Worm (Caenorhabditis elegans) whole organism, young adult: ENCODE results near the gene pak-2.

Experiments used
- C06A6.2 ChIP-seq: fragments of 200-800 bp; sonication (Bioruptor generic); conservative IDR thresholded peaks from 2 replicates; pipeline ENCODE4 v1.3.6; 2022; ENCODE audit warnings: missing genetic modification characterization, missing compliant biosample characterization
- F55B11.4 ChIP-seq: sonication (generic microtip); optimal IDR thresholded peaks from 2 replicates; lab custom pipeline; 2016; ENCODE audit warnings: missing compliant biosample characterization, missing genetic modification characterization, borderline replicate concordance; ENCODE audit not compliant: insufficient read depth
- Y53G8AR.9 ChIP-seq: fragments of 200-800 bp; sonication (Bioruptor generic); conservative IDR thresholded peaks from 2 replicates; pipeline ENCODE4 v1.3.6; 2022; ENCODE audit warnings: missing genetic modification reagents, missing genetic modification characterization, missing compliant biosample characterization
- Y56A3A.18 ChIP-seq: fragments of 200-800 bp; sonication (Bioruptor generic); IDR thresholded peaks from 2 replicates; pipeline ENCODE4 v1.3.6; 2022; ENCODE audit warnings: missing genetic modification reagents, missing genetic modification characterization, missing compliant biosample characterization
- ZK185.1 ChIP-seq: sonication (generic microtip); optimal IDR thresholded peaks from 2 replicates; lab custom pipeline; 2016; ENCODE audit warnings: mild to moderate bottlenecking, missing genetic modification characterization, missing compliant biosample characterization; ENCODE audit not compliant: poor library complexity, severe bottlenecking
- akir-1 ChIP-seq: fragments of 200-800 bp; sonication (Bioruptor generic); optimal IDR thresholded peaks from 2 replicates; lab custom pipeline; 2018; ENCODE audit warnings: mild to moderate bottlenecking, missing genetic modification characterization, moderate library complexity, missing compliant biosample characterization
- aptf-2 ChIP-seq: fragments of 200-800 bp; sonication (Bioruptor generic); conservative IDR thresholded peaks from 2 replicates; pipeline ENCODE4 v1.3.6; 2022; ENCODE audit warnings: missing genetic modification reagents, missing genetic modification characterization, missing compliant biosample characterization
- athp-1 ChIP-seq: sonication (generic microtip); optimal IDR thresholded peaks from 2 replicates; lab custom pipeline; 2017; ENCODE audit warnings: mild to moderate bottlenecking, missing genetic modification characterization, missing compliant biosample characterization
- attf-3 ChIP-seq: fragments of 200-800 bp; sonication (Bioruptor generic); conservative IDR thresholded peaks from 2 replicates; pipeline ENCODE4 v1.3.6; 2022; ENCODE audit warnings: missing genetic modification reagents, missing genetic modification characterization, missing compliant biosample characterization
- attf-5 ChIP-seq: fragments of 200-800 bp; sonication (Bioruptor generic); optimal IDR thresholded peaks from 2 replicates; lab custom pipeline; 2018; ENCODE audit warnings: mild to moderate bottlenecking, missing genetic modification characterization, missing compliant biosample characterization
- bed-1 ChIP-seq: fragments of 200-800 bp; sonication (Bioruptor generic); IDR thresholded peaks from 2 replicates; pipeline ENCODE4 v1.3.6; 2022; ENCODE audit warnings: missing genetic modification reagents, missing genetic modification characterization, missing compliant biosample characterization
- bed-2 ChIP-seq: fragments of 200-800 bp; sonication (Bioruptor generic); IDR thresholded peaks from 2 replicates; pipeline ENCODE4 v1.3.6; 2022; ENCODE audit warnings: missing genetic modification reagents, missing genetic modification characterization, missing compliant biosample characterization
- ceh-91 ChIP-seq: fragments of 200-800 bp; sonication (Bioruptor generic); IDR thresholded peaks from 2 replicates; pipeline ENCODE4 v1.3.6; 2022; ENCODE audit warnings: missing genetic modification reagents, missing genetic modification characterization, missing compliant biosample characterization
- dpff-1 ChIP-seq: sonication (generic microtip); optimal IDR thresholded peaks from 2 replicates; lab custom pipeline; 2017; ENCODE audit warnings: mild to moderate bottlenecking, missing genetic modification characterization, missing compliant biosample characterization
- egrh-3 ChIP-seq: fragments of 200-800 bp; sonication (Bioruptor generic); IDR thresholded peaks from 2 replicates; pipeline ENCODE4 v1.3.6; 2022; ENCODE audit warnings: missing genetic modification reagents, missing genetic modification characterization, missing compliant biosample characterization
- hlh-26 ChIP-seq: fragments of 200-800 bp; sonication (Bioruptor generic); conservative IDR thresholded peaks from 2 replicates; pipeline ENCODE4 v1.3.6; 2022; ENCODE audit warnings: missing genetic modification reagents, missing genetic modification characterization, missing compliant biosample characterization
- hmg-1.2 ChIP-seq: fragments of 200-800 bp; sonication (Bioruptor generic); IDR thresholded peaks from 2 replicates; pipeline ENCODE4 v1.3.6; 2022; ENCODE audit warnings: missing genetic modification reagents, missing genetic modification characterization, missing compliant biosample characterization
- lin-35 ChIP-seq, 3 experiments: fragments of 150-350 bp in 2 of 3; sonication (generic microtip) in 1 of 3; optimal IDR thresholded peaks; 2 replicates each; lab custom pipeline; 2014 to 2018; ENCODE audit warnings: missing biosample characterization in 3 of 3, missing genetic modification characterization in 3 of 3, missing genetic modification reagents in 3 of 3
- lin-40 ChIP-seq: sonication (generic microtip); optimal IDR thresholded peaks from 2 replicates; lab custom pipeline; 2016; ENCODE audit warnings: missing genetic modification characterization, mild to moderate bottlenecking, missing compliant biosample characterization, missing genotype, missing genetic modification reagents
- lir-1 ChIP-seq: fragments of 200-800 bp; sonication (Bioruptor generic); conservative IDR thresholded peaks from 2 replicates; pipeline ENCODE4 v1.3.6; 2022; ENCODE audit warnings: missing genetic modification reagents, missing genetic modification characterization, missing compliant biosample characterization
- nfya-1 ChIP-seq: sonication (generic microtip); optimal IDR thresholded peaks from 2 replicates; lab custom pipeline; 2017; ENCODE audit warnings: antibody characterized with exemption, missing compliant biosample characterization, missing genetic modification characterization, borderline replicate concordance; ENCODE audit not compliant: insufficient read depth
- nhr-80 ChIP-seq: sonication (generic microtip); optimal IDR thresholded peaks from 2 replicates; lab custom pipeline; 2016; ENCODE audit warnings: missing genetic modification characterization, missing compliant biosample characterization
- pha-4 ChIP-seq: fragments of 150-350 bp; sonication (generic microtip); optimal IDR thresholded peaks from 2 replicates; lab custom pipeline; 2014; ENCODE audit warnings: missing biosample characterization, missing genetic modification reagents, missing genetic modification characterization
- rec-8 ChIP-seq, 2 experiments: sonication (generic microtip); optimal IDR thresholded peaks; 2 replicates each; lab custom pipeline; 2016; ENCODE audit warnings: mild to moderate bottlenecking in 2 of 2, missing genetic modification characterization in 2 of 2, missing genetic modification reagents in 2 of 2, missing genotype in 2 of 2, missing biosample characterization in 1 of 2, missing compliant biosample characterization in 1 of 2, moderate library complexity in 1 of 2
- rpc-1 ChIP-seq, 2 experiments: fragments of 150-350 bp in 1 of 2; sonication (generic microtip) in 1 of 2; optimal IDR thresholded peaks; 2 replicates each; lab custom pipeline; 2014 to 2018; ENCODE audit warnings: missing biosample characterization in 1 of 2, missing genetic modification characterization in 1 of 2, missing genetic modification reagents in 1 of 2, missing genotype in 1 of 2
- sea-2 ChIP-seq: fragments of 200-800 bp; sonication (Bioruptor generic); IDR thresholded peaks from 2 replicates; pipeline ENCODE4 v1.3.6; 2022; ENCODE audit warnings: missing genetic modification characterization, missing compliant biosample characterization
- snpc-4 ChIP-seq, 5 experiments: fragments of 150-350 bp in 1 of 5; sonication (generic microtip) in 4 of 5; optimal IDR thresholded peaks; 2 replicates each; lab custom pipeline; 2014 to 2018; ENCODE audit warnings: missing genetic modification characterization in 5 of 5, missing biosample characterization in 3 of 5, antibody characterized with exemption in 2 of 5, mild to moderate bottlenecking in 2 of 5, missing compliant biosample characterization in 2 of 5, missing genotype in 2 of 5, moderate library complexity in 2 of 5, missing genetic modification reagents in 1 of 5
- tbp1 ChIP-seq: fragments of 200-800 bp; sonication (Bioruptor generic); optimal IDR thresholded peaks from 2 replicates; lab custom pipeline; 2018; ENCODE audit warnings: mild to moderate bottlenecking, missing genetic modification characterization, missing compliant biosample characterization
- unc-130 ChIP-seq: sonication (generic microtip); optimal IDR thresholded peaks from 2 replicates; lab custom pipeline; 2016; ENCODE audit warnings: missing genetic modification reagents, missing genetic modification characterization, missing compliant biosample characterization
- ztf-22 ChIP-seq: fragments of 200-800 bp; sonication (Bioruptor generic); optimal IDR thresholded peaks from 2 replicates; lab custom pipeline; 2018; ENCODE audit warnings: mild to moderate bottlenecking, missing genetic modification characterization, moderate library complexity, missing compliant biosample characterization
- ztf-26 ChIP-seq: sonication (generic microtip); optimal IDR thresholded peaks from 2 replicates; lab custom pipeline; 2017; ENCODE audit warnings: missing genetic modification characterization, missing compliant biosample characterization
- ztf-28 ChIP-seq: fragments of 200-800 bp; sonication (Bioruptor generic); IDR thresholded peaks from 2 replicates; pipeline ENCODE4 v1.3.6; 2022; ENCODE audit warnings: missing genetic modification reagents, missing genetic modification characterization, missing compliant biosample characterization

Gene pak-2

DNA sequence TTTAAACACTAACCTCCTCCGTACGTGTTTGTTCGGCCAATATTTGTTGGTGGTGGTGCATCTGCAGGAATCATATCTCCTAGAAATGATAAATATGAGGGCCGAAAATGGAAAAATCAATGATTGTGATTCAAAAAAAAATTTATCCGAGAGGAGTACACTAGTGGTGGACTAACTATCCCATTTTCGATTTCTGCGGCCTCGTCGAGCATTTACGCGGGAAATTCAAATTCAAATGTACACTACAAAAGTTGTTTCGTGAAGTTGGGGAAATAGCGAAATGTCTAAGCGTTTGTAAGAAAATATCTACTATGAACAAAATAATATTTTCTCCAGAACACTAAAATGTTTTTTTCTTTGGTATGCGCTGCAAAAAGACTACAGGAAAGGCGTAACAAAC lies 9.9 kb downstream of the pak-2 start (continued):
- TF ChIP-seq C06A6.2 (GFP tag; lab: Robert Waterston, UW) (no peak), hlh-26 (GFP tag; lab: Robert Waterston, UW) (no peak), ZK185.1 (tag; lab: Kevin White, UChicago) (peak; percentile 83)

- no peak for TF ChIP-seq nhr-80 (tag; lab: Kevin White, UChicago)
- no peak for TF ChIP-seq tbp1
- no peak for TF ChIP-seq sea-2 (GFP tag; lab: Robert Waterston, UW)
- TF ChIP-seq pha-4 (tag; lab: Kevin White, UChicago) = no peak
- no peak for TF ChIP-seq attf-3 (GFP tag; lab: Robert Waterston, UW)
- no peak for TF ChIP-seq rpc-1 (optimal IDR thresholded peaks at IDR 0.05; lab: Kevin White, UChicago)
- TF ChIP-seq rpc-1 (tag; optimal IDR thresholded peaks at IDR 0.05; lab: Kevin White, UChicago) = no peak
- TF ChIP-seq hmg-1.2 (GFP tag; lab: Robert Waterston, UW) = no peak
- TF ChIP-seq bed-1 (GFP tag; lab: Robert Waterston, UW) = no peak
- TF ChIP-seq ztf-28 (GFP tag; lab: Robert Waterston, UW) = no peak
Measured at ce11 chrV:11027740-11028139, 11.5 kb downstream of the pak-2 start.

DNA sequence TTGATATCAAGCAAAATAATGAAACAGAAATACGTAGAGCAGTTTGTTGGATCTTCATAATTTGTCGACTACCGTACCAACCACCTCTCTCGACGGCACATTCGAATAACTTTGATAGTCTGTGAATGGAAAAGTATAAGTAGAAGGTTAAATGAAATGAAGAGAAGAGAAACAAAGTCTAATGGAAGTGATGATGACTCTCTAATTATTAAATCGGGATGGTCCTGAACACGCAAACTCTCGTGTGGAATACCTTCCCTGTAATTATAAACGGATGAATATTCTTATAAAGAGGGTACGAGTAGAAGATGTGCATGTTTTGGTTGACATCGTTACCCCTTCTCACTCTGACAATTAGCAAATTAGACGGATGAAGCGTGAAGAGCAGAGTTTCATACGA lies 16.4 kb downstream of the pak-2 start, which contains the start of the genes C13G3.12 and hot-6:
Gene C13G3.12, minus strand, starts transcription at position 101 of the 400 bp plus-strand sequence.
Gene hot-6, minus strand, starts transcription at position 121 of the 400 bp plus-strand sequence.
- TF ChIP-seq lin-35 (GFP tag; optimal IDR thresholded peaks at IDR 0.05; lab: Kevin White, UChicago) (no peak), aptf-2 (GFP tag; lab: Robert Waterston, UW) (no peak), bed-2 (GFP tag; lab: Robert Waterston, UW) (no peak), dpff-1 (tag; lab: Kevin White, UChicago) (no peak), pha-4 (tag; lab: Kevin White, UChicago) (no peak), F55B11.4 (tag; lab: Kevin White, UChicago) (no peak), rpc-1 (optimal IDR thresholded peaks at IDR 0.05; lab: Kevin White, UChicago) (no peak), rpc-1 (tag; optimal IDR thresholded peaks at IDR 0.05; lab: Kevin White, UChicago) (no peak), Y53G8AR.9 (GFP tag; lab: Robert Waterston, UW) (no peak), akir-1 (GFP tag; lab: Kevin White, UChicago) (no peak), Y56A3A.18 (GFP tag; lab: Robert Waterston, UW) (no peak), nfya-1 (tag; lab: Kevin White, UChicago) (no peak)

ce11 chrV:11016846-11017553 lies 22.2 kb downstream of the pak-2 start:
- TF ChIP-seq rec-8 (tag; optimal IDR thresholded peaks at IDR 0.05; lab: Kevin White, UChicago) = no peak
- TF ChIP-seq pha-4 (tag; lab: Kevin White, UChicago) = no peak
- no peak for TF ChIP-seq snpc-4 (GFP tag; optimal IDR thresholded peaks at IDR 0.05; lab: Kevin White, UChicago)
- no peak for TF ChIP-seq snpc-4 (tag; optimal IDR thresholded peaks at IDR 0.05; lab: Kevin White, UChicago)
- TF ChIP-seq ceh-91 = no peak

ce11 chrV:11014758-11015157 lies 24.5 kb downstream of the pak-2 start:
- no peak for TF ChIP-seq ztf-26 (tag; lab: Kevin White, UChicago)
- no peak for TF ChIP-seq athp-1 (tag; lab: Kevin White, UChicago)
- TF ChIP-seq attf-5 (GFP tag; lab: Kevin White, UChicago) = no peak
- TF ChIP-seq lir-1 (GFP tag; lab: Robert Waterston, UW) = no peak
- TF ChIP-seq lin-40 (tag; lab: Kevin White, UChicago) = no peak
- no peak for TF ChIP-seq egrh-3
- no peak for TF ChIP-seq ztf-22 (GFP tag; lab: Kevin White, UChicago)
- TF ChIP-seq unc-130 (GFP tag; lab: Kevin White, UChicago) = no peak
